Fruit fly (Drosophila melanogaster): ENCODE data around the gene CG2225.
A peak's percentile ranks its signal among the peaks of the same experiment; 100 is the strongest.

CG2225 gene

DNA sequence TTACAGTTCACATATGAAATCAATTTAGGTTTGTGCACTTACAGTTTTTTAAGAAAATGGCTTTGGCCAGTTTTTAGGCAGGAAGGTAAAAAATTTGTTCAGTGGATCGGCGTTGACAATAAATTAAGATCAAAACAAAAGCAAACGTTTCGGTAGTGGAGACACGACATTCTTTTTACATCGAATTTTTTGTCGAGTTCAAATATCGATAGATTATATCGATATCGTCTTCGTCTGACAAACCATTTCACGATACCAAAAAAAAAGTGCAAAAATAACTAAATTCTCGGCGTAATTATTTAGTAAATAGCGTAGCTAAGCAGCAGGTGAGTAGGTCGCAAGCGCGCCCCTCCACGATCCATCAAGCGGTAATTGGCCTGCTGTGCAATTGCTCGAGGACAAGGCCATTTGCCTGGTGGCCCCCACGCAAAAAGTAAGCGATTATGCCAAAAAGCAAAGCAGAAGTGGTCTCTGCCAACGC, 18.8 kb downstream of the CG2225 start, which contains the start of gene Cul2 (continued):
- TF ChIP-seq Bgb (GFP tag; IDR thresholded peaks at IDR 0.05; ENCODE audit: partially characterized antibody) (peak; percentile 86), CG10209 (GFP tag; optimal IDR thresholded peaks at IDR 0.05) (no peak)

DNA sequence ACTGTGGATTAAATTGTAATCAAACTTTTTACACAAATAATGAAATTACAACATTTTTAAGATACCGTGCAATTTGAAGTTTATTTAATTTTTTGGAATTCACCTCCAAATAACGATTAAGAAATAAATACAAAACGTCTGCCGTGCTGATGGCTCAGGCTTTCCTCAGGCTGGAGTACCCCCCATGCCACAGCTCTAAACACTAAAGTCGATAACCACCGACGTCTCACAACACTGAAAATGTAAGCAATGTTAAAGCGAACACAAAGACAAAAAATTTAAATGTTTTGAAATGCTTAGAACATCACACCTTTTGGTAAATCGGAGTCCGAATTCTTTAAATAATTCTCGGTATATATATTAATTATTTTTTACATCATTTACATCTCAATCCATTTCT, 19.9 kb downstream of the CG2225 start:
- TF ChIP-seq CG3995 (GFP tag; optimal IDR thresholded peaks at IDR 0.05) (peak; percentile 78), CG18599 (GFP tag; optimal IDR thresholded peaks at IDR 0.05) (no peak), CG18011 (GFP tag; optimal IDR thresholded peaks at IDR 0.05) (peak; percentile 48), CG30403 (GFP tag; optimal IDR thresholded peaks at IDR 0.05) (peak; percentile 71), B-H1 (GFP tag; IDR thresholded peaks at IDR 0.05) (peak; percentile 24; the same call in 1 of the 3 replicates), Pdp1 (GFP tag; optimal IDR thresholded peaks at IDR 0.05) (peak; percentile 42 to 66), B-H2 (GFP tag; optimal IDR thresholded peaks at IDR 0.05) (peak; percentile 22), CG6765 (GFP tag; optimal IDR thresholded peaks at IDR 0.05) (no peak), cas (GFP tag; IDR thresholded peaks at IDR 0.05) (peak; percentile 42; the same call in 1 of the 2 replicates), CG1024 (GFP tag; IDR thresholded peaks at IDR 0.05) (peak; percentile 81), Rfx (GFP tag; IDR thresholded peaks at IDR 0.05) (peak; percentile 87), CTCF (GFP tag; optimal IDR thresholded peaks at IDR 0.05) (peak; percentile 36), fu2 (GFP tag; optimal IDR thresholded peaks at IDR 0.05) (peak; percentile 49), CG15514 (GFP tag; optimal IDR thresholded peaks at IDR 0.05) (peak; percentile 54), CG11696 (GFP tag; IDR thresholded peaks at IDR 0.05) (peak; percentile 36; the same call in 1 of the 2 replicates), Poxn (GFP tag; IDR thresholded peaks at IDR 0.05) (no peak), CG18262 (tag; optimal IDR thresholded peaks at IDR 0.05) (peak; percentile 44), seq (GFP tag; IDR thresholded peaks at IDR 0.05) (peak; percentile 38; the same call in 1 of the 2 replicates), caup (GFP tag; optimal IDR thresholded peaks at IDR 0.05; ENCODE audit: severe bottlenecking) (peak; percentile 63), CG12155 (GFP tag; optimal IDR thresholded peaks at IDR 0.05) (peak; percentile 38), Dad (GFP tag; optimal IDR thresholded peaks at IDR 0.05) (peak; percentile 22), Ptx1 (GFP tag; IDR thresholded peaks at IDR 0.05) (peak; percentile 74), CG4404 (GFP tag; IDR thresholded peaks at IDR 0.05) (no peak), CG1603 (tag; optimal IDR thresholded peaks at IDR 0.05) (peak; percentile 62), CG17802 (tag; optimal IDR thresholded peaks at IDR 0.05) (peak; percentile 85), CG5953 (GFP tag; IDR thresholded peaks at IDR 0.05) (no peak), CG1647 (GFP tag; optimal IDR thresholded peaks at IDR 0.05) (peak; percentile 56), Sox100B (GFP tag; optimal IDR thresholded peaks at IDR 0.05) (peak; percentile 35), CG11093 (GFP tag; IDR thresholded peaks at IDR 0.05) (no peak), CG9876 (GFP tag; optimal IDR thresholded peaks at IDR 0.05) (peak; percentile 24), CG12744 (GFP tag; optimal IDR thresholded peaks at IDR 0.05) (peak; percentile 32), CG6854 (GFP tag; optimal IDR thresholded peaks at IDR 0.05) (no peak), CG13775 (GFP tag; optimal IDR thresholded peaks at IDR 0.05) (peak; percentile 59), dmrt11E (tag; optimal IDR thresholded peaks at IDR 0.05) (peak; percentile 31), Ets65A (GFP tag) (peak; percentile 96), CG2678 (tag; optimal IDR thresholded peaks at IDR 0.05) (no peak), kni (GFP tag; optimal IDR thresholded peaks at IDR 0.05) (no peak), CoRest (tag; optimal IDR thresholded peaks at IDR 0.05) (peak; percentile 63), CG1233 (GFP tag; optimal IDR thresholded peaks at IDR 0.05) (peak; percentile 53), CG31365 (tag; optimal IDR thresholded peaks at IDR 0.05) (no peak), dysf (GFP tag; IDR thresholded peaks at IDR 0.05) (peak; percentile 67; the same call in 2 of the 3 replicates), CG18476 (GFP tag; optimal IDR thresholded peaks at IDR 0.05) (no peak), pum (GFP tag; optimal IDR thresholded peaks at IDR 0.05) (peak; percentile 58), pan (optimal IDR thresholded peaks at IDR 0.05) (no peak), pan (GFP tag; optimal IDR thresholded peaks at IDR 0.05 in 1 of 2, IDR thresholded peaks at IDR 0.05 in 1 of 2) (peak in 1 of 2 experiments; percentile 59), amos (GFP tag; IDR thresholded peaks at IDR 0.05; ENCODE audit: partially characterized antibody) (0 out of 2 replicates have a peak, but pooled peaks have one; percentile 4), cato (GFP tag; optimal IDR thresholded peaks at IDR 0.05; ENCODE audit: borderline replicate concordance) (peak; percentile 7)

Measured in whole organism, embryonic.